Worm (Caenorhabditis elegans) whole organism, L4/young adult: ENCODE results near the gene Y37A1A.2.

Experiments used
- W03F9.2 ChIP-seq: fragments of 150-350 bp; optimal IDR thresholded peaks from 2 replicates; lab custom pipeline; 2014; ENCODE audit warnings: missing biosample characterization, missing genetic modification characterization
- dao-5 ChIP-seq: sonication (generic microtip); optimal IDR thresholded peaks from 2 replicates; lab custom pipeline; 2016; ENCODE audit warnings: missing genotype, missing genetic modification characterization, moderate library complexity, missing compliant biosample characterization
- him-1 ChIP-seq: sonication (generic microtip); optimal IDR thresholded peaks from 2 replicates; lab custom pipeline; 2016; ENCODE audit warnings: missing genotype, missing genetic modification reagents, missing genetic modification characterization, missing compliant biosample characterization

Gene Y37A1A.2

DNA sequence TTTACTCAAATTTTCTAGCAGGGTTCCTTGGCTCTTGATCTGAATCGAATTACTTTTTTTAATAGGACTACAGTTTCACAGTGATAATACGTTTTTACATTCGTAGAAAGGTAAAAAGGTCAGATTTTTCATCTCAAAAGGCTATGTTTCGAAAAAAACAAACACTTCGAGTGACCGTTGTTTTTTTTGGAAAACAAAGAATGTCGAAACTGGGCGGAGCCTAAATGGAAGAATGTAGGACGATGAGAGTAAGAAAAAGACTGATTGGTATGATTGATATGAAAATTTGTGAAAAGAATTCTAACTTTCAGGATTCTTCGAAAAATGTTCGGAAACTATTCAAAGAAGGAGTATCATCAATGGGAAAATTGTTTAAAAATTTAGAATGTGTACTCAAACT lies at the start of gene Y37A1A.2:
Y37A1A.2 (minus strand) TSS at position 101 of the 400 bp plus-strand sequence.
- no peak for TF ChIP-seq him-1 (tag; lab: Kevin White, UChicago)
- no peak for TF ChIP-seq W03F9.2
- no peak for TF ChIP-seq dao-5 (tag; lab: Kevin White, UChicago)

DNA sequence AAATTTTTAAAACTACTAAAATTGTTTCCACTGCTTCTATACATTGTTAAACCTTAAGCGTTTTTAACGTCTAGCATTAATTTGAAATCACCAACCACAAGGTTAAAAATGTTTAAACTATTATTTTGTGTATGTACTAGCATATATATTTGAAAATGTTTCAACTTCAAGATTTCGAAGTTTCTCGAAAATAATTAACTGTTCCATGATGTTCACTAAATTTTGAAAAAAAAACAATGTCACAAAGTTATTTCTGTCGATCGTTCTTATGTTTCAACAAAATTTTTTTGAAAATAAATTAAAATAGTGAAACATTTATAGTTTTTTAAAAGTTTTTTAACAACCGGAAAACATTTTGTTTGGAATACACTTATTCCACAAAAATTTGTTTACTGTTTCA lies 41.7 kb upstream of the Y37A1A.2 start:
- TF ChIP-seq him-1 (tag; lab: Kevin White, UChicago): no peak
- TF ChIP-seq W03F9.2: no peak
- TF ChIP-seq dao-5 (tag; lab: Kevin White, UChicago): no peak

DNA sequence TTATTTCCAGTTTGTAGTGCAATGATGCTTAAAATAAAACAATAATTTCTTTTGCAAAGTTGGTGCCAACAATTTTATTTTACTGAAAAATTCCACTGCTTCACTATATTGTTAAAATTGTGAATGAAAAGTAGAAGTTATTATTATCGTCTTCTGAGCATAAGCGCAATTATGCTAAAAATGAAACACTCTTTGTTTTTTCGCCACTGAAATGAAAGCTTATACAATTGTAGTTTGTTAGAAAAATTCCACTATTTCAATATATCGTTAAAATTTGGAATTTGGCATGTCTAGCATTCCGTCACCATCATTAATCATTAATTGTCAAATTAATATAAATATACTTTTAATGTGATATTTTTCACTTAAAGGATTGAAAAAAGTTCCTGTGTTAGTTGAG lies 41.1 kb upstream of the Y37A1A.2 start:
- no peak for TF ChIP-seq him-1 (tag; lab: Kevin White, UChicago)
- no peak for TF ChIP-seq dao-5 (tag; lab: Kevin White, UChicago)
- TF ChIP-seq W03F9.2: no peak

DNA sequence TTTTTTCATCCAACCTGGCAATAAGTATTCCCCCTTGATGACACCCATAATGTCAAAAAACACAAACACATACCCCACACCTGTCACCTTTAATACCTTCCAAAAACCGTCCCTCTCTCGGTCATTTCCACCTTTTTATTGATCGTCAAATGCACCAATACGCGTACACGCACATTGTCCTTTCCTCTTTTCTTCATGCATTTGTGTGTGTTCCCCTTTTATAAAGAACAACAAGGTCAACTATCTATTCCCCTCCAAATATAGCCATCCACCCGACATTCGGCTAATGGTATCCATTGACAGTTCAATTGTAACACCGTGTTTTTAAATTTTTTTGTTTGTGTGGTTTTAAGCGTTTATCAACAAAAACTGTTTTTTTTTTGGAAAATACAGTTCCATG lies 32.4 kb upstream of the Y37A1A.2 start:
- no peak for TF ChIP-seq dao-5 (tag; lab: Kevin White, UChicago)
- TF ChIP-seq W03F9.2: no peak
- no peak for TF ChIP-seq him-1 (tag; lab: Kevin White, UChicago)

DNA sequence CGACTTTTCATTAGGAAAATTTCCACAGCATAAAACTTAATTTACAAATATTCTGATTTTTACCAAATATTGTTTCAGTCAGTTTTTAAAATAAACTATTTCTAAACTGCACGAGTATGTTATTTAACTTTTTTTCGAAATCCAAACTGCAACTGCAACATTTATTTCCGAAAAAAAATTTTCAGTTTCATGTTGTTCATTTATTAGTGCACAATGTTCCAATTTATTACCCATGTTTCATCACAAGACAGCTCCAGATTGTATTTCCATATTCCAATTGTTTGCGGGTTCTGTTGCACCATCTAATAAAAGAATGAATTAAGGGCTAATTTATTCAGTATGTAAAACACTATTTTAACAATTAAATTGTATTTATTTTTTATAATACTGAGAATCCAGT lies 28.8 kb upstream of the Y37A1A.2 start:
- no peak for TF ChIP-seq him-1 (tag; lab: Kevin White, UChicago)
- no peak for TF ChIP-seq W03F9.2
- TF ChIP-seq dao-5 (tag; lab: Kevin White, UChicago): no peak

DNA sequence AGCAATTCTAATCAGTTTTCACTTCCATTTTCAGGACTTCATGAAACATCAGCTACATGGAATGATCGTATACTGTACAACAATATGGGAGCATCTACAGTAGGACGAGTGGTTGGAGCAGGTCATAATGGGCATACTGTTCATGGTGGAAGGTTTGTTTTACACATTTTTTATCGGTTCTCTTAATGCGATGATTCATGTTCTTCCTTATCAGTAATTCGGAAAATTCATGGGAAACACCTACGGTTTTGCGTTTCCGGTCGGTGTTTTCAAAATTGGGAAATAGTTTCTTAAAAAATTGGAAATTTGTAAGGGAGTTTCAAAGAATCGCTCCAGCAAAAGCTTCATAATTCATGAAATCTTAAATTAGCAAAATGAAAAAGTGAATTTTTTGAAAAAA lies 28.0 kb upstream of the Y37A1A.2 start:
- no peak for TF ChIP-seq him-1 (tag; lab: Kevin White, UChicago)
- no peak for TF ChIP-seq W03F9.2
- no peak for TF ChIP-seq dao-5 (tag; lab: Kevin White, UChicago)

DNA sequence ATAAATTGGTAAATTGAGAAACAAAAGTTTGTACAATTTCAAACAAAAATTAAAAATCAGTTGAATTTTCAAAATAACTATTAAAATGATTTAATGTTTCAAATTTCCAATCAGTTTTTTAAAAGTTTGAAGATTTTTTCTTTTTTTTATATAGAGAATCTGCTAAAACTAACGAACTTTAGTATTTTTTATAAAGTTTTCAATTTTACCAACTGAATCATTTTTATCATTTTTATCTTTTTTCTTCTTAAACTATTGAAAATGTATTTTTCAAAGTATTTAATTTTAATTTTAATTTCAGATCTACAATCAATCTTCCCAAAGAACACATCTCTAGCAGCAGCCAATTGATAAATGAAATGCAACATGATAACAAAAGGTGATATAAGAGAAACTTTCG lies 21.3 kb upstream of the Y37A1A.2 start, which contains the start of gene Y37A1A.4:
Y37A1A.4 (plus strand) TSS at position 301 of the 400 bp plus-strand sequence.
- TF ChIP-seq dao-5 (tag; lab: Kevin White, UChicago) (no peak), W03F9.2 (no peak), him-1 (tag; lab: Kevin White, UChicago) (no peak)

DNA sequence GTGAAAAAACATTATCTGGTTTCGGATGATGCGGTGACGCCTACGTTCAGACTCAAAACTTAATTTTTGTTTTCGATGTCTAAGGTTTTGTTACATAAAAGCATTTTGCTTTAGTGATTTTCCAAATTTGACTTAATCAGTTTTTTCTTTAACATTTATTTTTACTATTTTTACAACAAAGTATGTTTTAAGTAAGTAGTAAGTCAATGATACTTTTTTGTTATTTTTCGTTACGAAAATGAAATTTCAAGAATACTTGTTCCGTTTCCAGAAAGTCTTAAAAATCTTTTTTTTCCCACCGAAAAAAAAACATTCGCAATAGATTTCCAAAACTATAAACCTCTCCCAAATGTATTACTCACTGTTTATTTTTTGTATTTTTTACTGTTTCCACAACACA lies 14.8 kb upstream of the Y37A1A.2 start:
- TF ChIP-seq W03F9.2: no peak
- TF ChIP-seq him-1 (tag; lab: Kevin White, UChicago): no peak
- no peak for TF ChIP-seq dao-5 (tag; lab: Kevin White, UChicago)

DNA sequence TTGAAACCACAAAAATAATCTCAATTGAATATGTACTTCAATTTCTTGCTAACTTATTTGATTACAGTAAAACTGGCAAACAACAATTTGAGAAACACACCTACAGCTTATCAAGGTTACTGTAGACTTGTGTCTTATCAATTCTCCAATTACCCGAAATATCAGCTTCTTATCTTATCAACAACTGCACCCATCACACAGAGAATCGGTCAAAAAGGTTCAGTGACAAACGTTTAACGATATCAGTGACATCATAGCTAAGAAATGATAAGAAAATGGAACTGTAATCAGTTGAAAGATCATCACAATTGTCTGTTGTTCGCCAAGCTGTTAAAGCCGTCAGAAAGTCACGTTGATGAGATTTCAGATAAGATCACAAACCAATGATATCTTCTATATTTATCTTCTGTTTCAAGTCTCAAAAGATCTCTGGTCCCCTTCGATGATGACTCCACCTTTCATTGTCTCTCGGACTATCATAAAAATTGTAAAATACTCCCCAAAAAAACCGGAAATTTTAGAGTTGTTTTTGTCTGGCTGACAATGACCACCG lies 6.5 kb upstream of the Y37A1A.2 start:
- TF ChIP-seq him-1 (tag; lab: Kevin White, UChicago): no peak
- TF ChIP-seq dao-5 (tag; lab: Kevin White, UChicago): no peak
- TF ChIP-seq W03F9.2: no peak

DNA sequence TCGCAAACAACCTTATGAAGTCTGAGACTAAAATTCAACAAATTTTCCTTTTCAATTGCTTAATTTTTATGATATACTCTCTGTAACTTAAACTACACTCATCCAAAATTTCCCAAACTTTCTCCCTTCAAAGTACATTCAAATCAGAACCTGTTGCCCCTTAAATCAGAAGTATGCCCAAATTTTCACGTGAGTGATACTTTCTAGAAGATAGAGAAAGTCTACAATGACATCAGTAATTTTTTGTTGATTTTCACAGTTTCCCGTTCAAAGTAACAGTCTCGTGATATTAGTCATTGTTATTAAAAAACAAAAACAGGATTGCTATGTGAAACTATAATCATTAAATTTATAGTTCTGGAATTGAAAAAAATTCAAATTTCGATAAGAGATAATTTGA lies 1.9 kb downstream of the Y37A1A.2 start:
- no peak for TF ChIP-seq him-1 (tag; lab: Kevin White, UChicago)

DNA sequence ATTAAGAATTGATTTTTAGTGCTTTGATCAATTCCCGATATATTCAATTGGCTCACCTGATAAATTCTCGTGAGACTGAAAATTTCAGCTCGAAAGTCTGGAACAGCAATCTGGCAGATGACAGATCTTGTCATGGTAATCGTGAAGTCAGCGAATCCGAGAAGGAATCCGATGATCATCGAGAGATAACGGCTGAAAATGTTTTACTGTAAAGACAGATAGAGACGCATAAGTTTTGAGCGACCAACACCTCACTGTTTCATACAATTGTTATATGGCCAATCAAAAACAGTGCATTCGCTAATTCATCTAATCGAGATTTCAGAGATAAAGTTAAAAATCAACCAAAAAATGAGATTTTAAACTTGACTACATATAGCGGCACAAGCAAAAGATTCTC lies 6.5 kb downstream of the Y37A1A.2 start:
- no peak for TF ChIP-seq dao-5 (tag; lab: Kevin White, UChicago)
- no peak for TF ChIP-seq him-1 (tag; lab: Kevin White, UChicago)
- TF ChIP-seq W03F9.2: no peak

DNA sequence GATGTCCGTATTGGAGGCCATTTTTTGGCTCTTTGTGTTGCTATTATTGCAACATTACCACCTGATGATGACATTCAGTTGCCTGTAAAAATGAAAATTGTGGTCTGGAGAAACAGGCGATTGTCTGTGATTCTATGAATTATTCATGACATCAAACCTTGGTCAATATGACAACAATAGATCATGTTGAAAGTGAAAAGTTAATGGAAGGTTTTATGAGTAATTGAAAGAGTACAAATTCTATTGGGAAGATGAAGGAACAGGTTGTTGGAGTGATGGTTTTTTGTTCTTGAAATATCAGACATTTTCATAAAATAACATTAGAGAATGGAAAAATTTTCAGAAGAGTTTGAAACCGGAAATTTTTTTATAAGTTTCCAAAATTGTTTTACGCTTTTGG lies 10.1 kb downstream of the Y37A1A.2 start, which contains the start of gene Y37A1A.3:
Y37A1A.3 (minus strand) TSS at position 101 of the 400 bp plus-strand sequence.
- TF ChIP-seq W03F9.2 (no peak), dao-5 (tag; lab: Kevin White, UChicago) (no peak), him-1 (tag; lab: Kevin White, UChicago) (no peak)

DNA sequence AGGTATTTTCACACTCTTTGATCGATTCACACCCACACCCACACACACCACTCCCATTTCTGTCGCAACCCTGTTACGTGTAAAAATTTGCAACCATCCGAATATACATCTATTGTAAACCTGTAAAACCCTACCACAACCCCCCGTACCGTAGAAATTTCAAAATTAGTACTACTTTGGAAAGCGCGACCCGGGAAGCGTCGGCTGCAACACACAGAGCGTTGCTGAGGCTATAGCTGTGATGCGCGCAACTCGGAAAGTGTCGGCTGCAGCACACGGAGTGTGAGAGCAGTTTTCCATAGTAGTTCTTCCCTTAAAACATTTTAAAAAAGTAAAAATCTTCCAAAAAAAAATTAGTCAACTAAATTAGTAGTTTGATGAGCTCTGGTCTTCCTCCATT lies 19.7 kb downstream of the Y37A1A.2 start:
- TF ChIP-seq him-1 (tag; lab: Kevin White, UChicago): no peak
- no peak for TF ChIP-seq W03F9.2
- no peak for TF ChIP-seq dao-5 (tag; lab: Kevin White, UChicago)

DNA sequence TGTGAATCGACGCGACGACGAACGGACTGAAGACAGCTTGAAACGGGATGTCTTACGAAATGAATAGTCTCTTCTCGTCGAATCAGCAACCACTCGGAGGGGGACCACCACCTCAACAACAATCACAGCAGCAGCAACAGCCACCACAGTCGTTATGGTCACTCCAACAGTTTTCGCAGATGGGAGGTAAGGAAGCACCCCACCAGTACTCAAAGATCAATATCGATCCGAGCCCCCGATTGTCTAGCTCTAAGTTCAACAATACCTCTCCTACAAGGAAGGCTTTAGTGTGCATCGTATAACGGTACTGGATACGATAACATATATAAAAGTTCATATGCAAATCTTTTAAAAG lies 24.7 kb downstream of the Y37A1A.2 start:
- TF ChIP-seq dao-5 (tag; lab: Kevin White, UChicago) (no peak), W03F9.2 (no peak), him-1 (tag; lab: Kevin White, UChicago) (no peak)

DNA sequence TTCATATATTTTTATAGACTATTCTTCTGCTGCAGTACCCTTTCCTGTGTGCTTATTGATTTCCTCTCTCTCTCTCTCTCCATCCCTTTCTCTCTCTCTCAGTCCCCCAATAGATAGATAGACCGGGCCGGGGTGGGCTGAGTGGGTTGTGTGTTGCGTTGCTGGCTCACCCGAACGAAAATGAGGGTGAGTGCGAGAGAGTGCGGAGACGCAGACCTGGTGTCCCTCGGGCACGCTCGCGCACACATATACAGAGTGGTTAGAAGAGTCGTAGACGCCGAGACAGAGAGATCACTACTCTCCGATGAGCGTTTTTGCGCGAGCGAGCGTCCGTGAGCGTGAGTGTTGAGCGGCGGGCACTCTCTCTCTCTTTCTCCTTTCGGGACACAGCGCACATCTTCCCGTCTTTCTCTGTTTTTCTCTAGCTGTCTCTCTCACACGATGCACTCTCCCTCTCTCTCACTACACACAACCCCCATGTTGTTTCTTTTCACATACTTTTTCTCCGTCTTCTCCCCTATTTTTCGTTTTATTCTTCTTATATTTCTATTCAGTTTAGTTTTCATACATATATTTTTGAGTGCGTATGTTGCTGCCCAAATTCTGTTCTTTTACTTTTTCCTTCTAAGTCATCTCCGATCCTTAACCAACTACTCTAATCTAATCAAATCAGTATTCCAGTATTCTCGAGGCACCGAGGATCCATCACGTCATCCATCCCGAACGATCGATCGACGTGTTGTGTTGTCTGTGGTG lies 25.2 kb downstream of the Y37A1A.2 start, which contains the start of gene lin-66:
lin-66 (plus strand) TSS at position 672 of the 756 bp plus-strand sequence.
- peak; percentile 94 for TF ChIP-seq him-1 (tag; lab: Kevin White, UChicago)
- peak; percentile 76 for TF ChIP-seq dao-5 (tag; lab: Kevin White, UChicago)
- peak; percentile 59 for TF ChIP-seq W03F9.2
